Worm (Caenorhabditis elegans) whole organism, late embryonic: ENCODE data around the gene C09G1.5.

ENCODE experiments used
- C08G9.2 ChIP-seq: sonication (generic microtip); optimal IDR thresholded peaks from 2 replicates; lab custom pipeline; 2016; ENCODE audit warnings: mild to moderate bottlenecking, missing genetic modification characterization, moderate library complexity, missing compliant biosample characterization
- F13H6.1 ChIP-seq: sonication (generic microtip); optimal IDR thresholded peaks from 2 replicates; lab custom pipeline; 2016; ENCODE audit warnings: missing genetic modification characterization, missing compliant biosample characterization
- ceh-18 ChIP-seq: sonication (generic microtip); optimal IDR thresholded peaks from 2 replicates; lab custom pipeline; 2016; ENCODE audit warnings: missing genetic modification characterization, missing compliant biosample characterization
- ceh-45 ChIP-seq: fragments of 200-800 bp; sonication (Bioruptor generic); IDR thresholded peaks from 2 replicates; pipeline ENCODE4 v1.3.6; 2022; ENCODE audit warnings: missing genetic modification reagents, missing genetic modification characterization, missing compliant biosample characterization
- ceh-9 ChIP-seq: sonication (generic microtip); optimal IDR thresholded peaks from 2 replicates; lab custom pipeline; 2016; ENCODE audit warnings: mild to moderate bottlenecking, missing genetic modification characterization, inconsistent platforms, missing compliant biosample characterization
- eyg-1 ChIP-seq: sonication (generic microtip); optimal IDR thresholded peaks from 2 replicates; lab custom pipeline; 2016; ENCODE audit warnings: missing genotype, missing genetic modification characterization, missing compliant biosample characterization
- hlh-30 ChIP-seq: sonication (generic microtip); optimal IDR thresholded peaks from 2 replicates; lab custom pipeline; 2017; ENCODE audit warnings: antibody characterized with exemption, missing genetic modification characterization, missing compliant biosample characterization; ENCODE audit not compliant: insufficient read depth
- nhr-11 ChIP-seq: fragments of 150-350 bp; optimal IDR thresholded peaks from 2 replicates; lab custom pipeline; 2014; ENCODE audit warnings: missing biosample characterization, missing genetic modification characterization
- pha-4 ChIP-seq: fragments of 150-350 bp; optimal IDR thresholded peaks from 2 replicates; lab custom pipeline; 2018; ENCODE audit warnings: missing biosample characterization, missing genetic modification reagents, missing genetic modification characterization
- pqm-1 ChIP-seq: sonication (generic microtip); optimal IDR thresholded peaks from 2 replicates; lab custom pipeline; 2016; ENCODE audit warnings: missing genetic modification characterization, missing compliant biosample characterization
- ref-2 ChIP-seq: sonication (generic microtip); optimal IDR thresholded peaks from 2 replicates; lab custom pipeline; 2016; ENCODE audit warnings: missing genetic modification characterization, missing compliant biosample characterization
- sox-4 ChIP-seq: sonication (generic microtip); optimal IDR thresholded peaks from 2 replicates; lab custom pipeline; 2017; ENCODE audit warnings: mild to moderate bottlenecking, missing genetic modification characterization, inconsistent platforms, missing compliant biosample characterization

ce11 chrX:15992806-15993205 lies 33.9 kb downstream of the C09G1.5 start:
- TF ChIP-seq ref-2 (no peak), pqm-1 (tag; lab: Kevin White, UChicago) (no peak), C08G9.2 (tag; lab: Kevin White, UChicago) (no peak), hlh-30 (tag; lab: Kevin White, UChicago) (no peak), ceh-9 (tag; lab: Kevin White, UChicago) (no peak), sox-4 (tag; lab: Kevin White, UChicago) (no peak), F13H6.1 (tag; lab: Kevin White, UChicago) (no peak), pha-4 (tag; lab: Kevin White, UChicago) (no peak), nhr-11 (tag; lab: Kevin White, UChicago) (no peak), ceh-45 (GFP tag; lab: Robert Waterston, UW) (no peak), ceh-18 (tag; lab: Kevin White, UChicago) (no peak), eyg-1 (no peak)
